Fruit fly (Drosophila melanogaster) whole organism, wandering third instar larva: Measurements from ENCODE around the gene CG11601.

Experiments
- CrebA ChIP-seq: fragments of 200-800 bp; sonication (Bioruptor generic); optimal IDR thresholded peaks from 2 replicates; lab custom pipeline; 2016; ENCODE audit warnings: missing biosample characterization, mild to moderate bottlenecking, missing genetic modification characterization, borderline replicate concordance
- Hnf4 ChIP-seq: fragments of 200-800 bp; sonication (Bioruptor generic); optimal IDR thresholded peaks from 2 replicates; lab custom pipeline; 2016; ENCODE audit warnings: missing biosample characterization, mild to moderate bottlenecking, missing genetic modification characterization
- Hr83 ChIP-seq: fragments of 200-300 bp; sonication (Bioruptor generic); optimal IDR thresholded peaks from 2 replicates; lab custom pipeline; 2016; ENCODE audit warnings: missing biosample characterization, mild to moderate bottlenecking, missing genetic modification characterization, moderate library complexity; ENCODE audit not compliant: poor library complexity, severe bottlenecking
- Mio ChIP-seq: sonication (Bioruptor generic); optimal IDR thresholded peaks from 2 replicates; lab custom pipeline; 2016; ENCODE audit warnings: missing biosample characterization, missing genetic modification characterization
- Sp1 ChIP-seq: fragments of 200-800 bp; sonication (Bioruptor generic); optimal IDR thresholded peaks from 3 replicates; lab custom pipeline; 2019; ENCODE audit warnings: missing biosample characterization, mild to moderate bottlenecking, missing genetic modification characterization, moderate library complexity
- lola ChIP-seq: fragments of >200 bp; optimal IDR thresholded peaks from 2 replicates; lab custom pipeline; 2017; ENCODE audit warnings: missing biosample characterization, missing genetic modification characterization
- psq ChIP-seq: fragments of 200-800 bp; sonication (Bioruptor generic); optimal IDR thresholded peaks from 3 replicates; lab custom pipeline; 2017; ENCODE audit warnings: missing biosample characterization, mild to moderate bottlenecking, missing genetic modification characterization, moderate library complexity
- usp ChIP-seq: fragments of >200 bp; optimal IDR thresholded peaks from 2 replicates; lab custom pipeline; 2017; ENCODE audit warnings: missing biosample characterization, missing genetic modification characterization

DNA sequence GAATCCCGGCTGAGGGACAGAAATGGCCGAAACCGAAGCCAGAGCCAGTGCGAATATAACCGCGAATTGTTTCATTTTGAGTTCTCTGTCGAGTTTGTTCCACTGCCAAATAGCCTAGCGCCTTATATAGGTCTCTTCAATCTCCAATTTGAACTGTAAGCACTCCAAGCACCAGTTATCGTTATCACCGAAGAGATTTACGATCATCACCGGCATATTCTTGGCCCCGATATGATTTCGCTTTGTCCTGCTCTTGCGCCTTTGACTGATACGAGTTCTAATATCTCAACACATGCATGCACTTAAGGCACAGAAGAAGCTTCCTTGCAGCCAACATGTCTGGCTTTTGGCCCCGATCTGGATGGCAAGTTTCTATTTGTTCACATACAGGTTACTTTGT is 36.1 kb upstream of the CG11601 start, which contains the start of gene CG11912:
- TF ChIP-seq Sp1 (no peak), psq (no peak), Hr83 (GFP tag; lab: Kevin White, UChicago) (no peak), lola (no peak), CrebA (GFP tag; lab: Kevin White, UChicago) (no peak), Hnf4 (GFP tag; lab: Kevin White, UChicago) (no peak), usp (no peak), Mio (no peak)
